Worm (Caenorhabditis elegans): ENCODE data around the gene F56D6.11.

F56D6.11 gene

ce11 chrIV:3875260-3875659, 31.0 kb downstream of the F56D6.11 start:
- TF ChIP-seq unc-39 (tag; optimal IDR thresholded peaks at IDR 0.05) (no peak), zip-8 (tag; optimal IDR thresholded peaks at IDR 0.05) (no peak), blmp-1 (tag; optimal IDR thresholded peaks at IDR 0.05) (no peak), nhr-28 (tag; optimal IDR thresholded peaks at IDR 0.05) (no peak), elt-3 (tag; optimal IDR thresholded peaks at IDR 0.05) (no peak), sem-2 (GFP tag; optimal IDR thresholded peaks at IDR 0.05) (no peak), lin-13 (tag; optimal IDR thresholded peaks at IDR 0.05) (no peak), mab-5 (tag; optimal IDR thresholded peaks at IDR 0.05) (no peak), ceh-83 (GFP tag; optimal IDR thresholded peaks at IDR 0.05) (no peak), hlh-1 (tag; optimal IDR thresholded peaks at IDR 0.05) (no peak), lsy-2 (tag; optimal IDR thresholded peaks at IDR 0.05) (no peak), M03D4.4 (tag; optimal IDR thresholded peaks at IDR 0.05) (no peak), mls-2 (tag; optimal IDR thresholded peaks at IDR 0.05) (no peak), unc-62 (GFP tag; optimal IDR thresholded peaks at IDR 0.05) (no peak), cnd-1 (tag; optimal IDR thresholded peaks at IDR 0.05) (no peak), nhr-12 (tag; optimal IDR thresholded peaks at IDR 0.05) (no peak), tbx-8 (GFP tag; optimal IDR thresholded peaks at IDR 0.05) (no peak), lin-32 (GFP tag; optimal IDR thresholded peaks at IDR 0.05) (no peak), ham-2 (GFP tag; optimal IDR thresholded peaks at IDR 0.05) (no peak)

DNA sequence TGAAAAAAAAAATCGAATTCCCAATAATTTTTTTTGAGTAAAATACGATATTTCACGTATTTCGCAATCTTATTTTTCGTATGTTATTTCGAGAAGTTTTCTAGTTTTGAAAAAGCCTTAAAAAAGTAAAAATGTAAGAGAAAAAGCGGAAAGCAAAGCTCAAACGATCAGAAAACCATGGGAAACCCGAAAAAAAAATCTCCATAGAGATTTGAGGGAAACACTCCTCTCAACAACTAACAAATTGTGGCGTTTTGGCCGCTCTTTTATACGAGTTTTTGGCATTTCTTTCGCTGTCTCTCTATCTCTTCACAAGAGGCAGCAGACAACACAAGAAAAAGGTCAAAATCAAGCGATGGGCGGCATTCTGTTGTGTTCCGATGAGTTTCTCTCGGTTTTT, 31.9 kb downstream of the F56D6.11 start:
- no peak for TF ChIP-seq ham-2 (GFP tag; optimal IDR thresholded peaks at IDR 0.05)
- TF ChIP-seq sptf-1 (tag; optimal IDR thresholded peaks at IDR 0.05) = peak; percentile 18
- TF ChIP-seq ceh-83 (GFP tag; optimal IDR thresholded peaks at IDR 0.05) = peak; percentile 34

- TF ChIP-seq elt-1 (tag; optimal IDR thresholded peaks at IDR 0.05; ENCODE audit: borderline replicate concordance, insufficient read depth) = no peak
- no peak for TF ChIP-seq zip-8 (tag; optimal IDR thresholded peaks at IDR 0.05)
- TF ChIP-seq ztf-11 (tag; optimal IDR thresholded peaks at IDR 0.05) = no peak
- no peak for TF ChIP-seq nhr-237 (tag; optimal IDR thresholded peaks at IDR 0.05)
- no peak for TF ChIP-seq cnd-1 (tag; optimal IDR thresholded peaks at IDR 0.05)
- no peak for TF ChIP-seq ceh-43 (GFP tag; optimal IDR thresholded peaks at IDR 0.05)
- no peak for TF ChIP-seq ham-2 (GFP tag; optimal IDR thresholded peaks at IDR 0.05)
- TF ChIP-seq sem-2 (GFP tag; optimal IDR thresholded peaks at IDR 0.05) = no peak
- TF ChIP-seq blmp-1 (tag; optimal IDR thresholded peaks at IDR 0.05) = no peak
- TF ChIP-seq tbx-8 (GFP tag; optimal IDR thresholded peaks at IDR 0.05) = no peak
- no peak for TF ChIP-seq elt-3 (tag; optimal IDR thresholded peaks at IDR 0.05)
- TF ChIP-seq nhr-12 (tag; optimal IDR thresholded peaks at IDR 0.05) = no peak
- no peak for TF ChIP-seq lin-13 (tag; optimal IDR thresholded peaks at IDR 0.05)
Observed at ce11 chrIV:3873706-3874105, 32.6 kb downstream of the F56D6.11 start, which contains the start of gene F37C4.5. Gene F37C4.5, minus strand, starts transcription at chrIV:3873806.

- TF ChIP-seq ceh-43 (GFP tag; optimal IDR thresholded peaks at IDR 0.05) (no peak), tbx-8 (GFP tag; optimal IDR thresholded peaks at IDR 0.05) (no peak), elt-1 (tag; optimal IDR thresholded peaks at IDR 0.05; ENCODE audit: borderline replicate concordance, insufficient read depth) (no peak), lin-13 (tag; optimal IDR thresholded peaks at IDR 0.05) (no peak), elt-3 (tag; optimal IDR thresholded peaks at IDR 0.05) (no peak)
Observed at ce11 chrIV:3873195-3873594, 33.1 kb downstream of the F56D6.11 start.

DNA sequence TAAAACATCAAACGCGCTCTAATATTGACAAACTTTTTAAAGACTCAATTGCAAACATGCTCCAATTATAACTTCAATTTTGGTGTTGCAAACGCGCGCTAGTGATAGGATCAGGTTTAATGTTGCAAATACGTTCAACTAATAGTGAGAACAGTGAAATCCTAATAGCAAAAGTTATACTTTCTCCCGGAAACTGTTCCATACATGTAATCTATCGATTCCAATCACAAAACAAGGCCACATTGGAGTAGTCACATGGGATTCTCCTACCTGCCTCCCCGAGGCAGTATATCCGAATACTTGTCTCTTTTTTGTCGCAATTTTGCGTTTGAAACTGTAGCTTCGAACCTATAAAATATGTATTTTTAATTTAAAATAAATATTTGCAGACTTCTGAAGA, 36.4 kb downstream of the F56D6.11 start:
- TF ChIP-seq elt-1 (tag; optimal IDR thresholded peaks at IDR 0.05; ENCODE audit: borderline replicate concordance, insufficient read depth) (no peak), sem-2 (GFP tag; optimal IDR thresholded peaks at IDR 0.05) (no peak)

DNA sequence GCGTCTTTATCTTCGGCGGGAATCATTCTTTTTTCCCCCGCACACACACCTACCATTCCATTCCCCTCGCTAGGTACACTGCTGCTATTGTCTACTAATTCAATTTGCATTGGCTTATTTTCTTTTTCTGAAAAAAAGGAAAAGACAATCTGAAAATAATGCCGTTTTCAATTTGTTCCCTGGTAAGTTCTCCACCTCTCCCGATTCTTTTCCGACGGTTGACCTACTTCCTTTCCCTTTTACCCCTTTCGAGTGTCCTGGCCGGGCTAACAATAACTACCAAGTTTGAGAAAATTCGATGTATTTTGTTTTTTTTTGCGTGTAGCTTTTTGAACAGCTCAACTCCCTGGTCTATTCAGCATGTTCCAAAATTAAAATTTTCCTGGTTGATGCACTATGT, 39.0 kb downstream of the F56D6.11 start, which contains the start of gene F37C4.4:
F37C4.4 (plus strand) TSS at position 58 of the 400 bp plus-strand sequence.
- TF ChIP-seq ham-2 (GFP tag; optimal IDR thresholded peaks at IDR 0.05) (peak; percentile 36), ztf-11 (tag; optimal IDR thresholded peaks at IDR 0.05) (no peak), mls-2 (tag; optimal IDR thresholded peaks at IDR 0.05) (no peak), elt-1 (tag; optimal IDR thresholded peaks at IDR 0.05; ENCODE audit: borderline replicate concordance, insufficient read depth) (peak; percentile 40)

- TF ChIP-seq unc-120 (tag; optimal IDR thresholded peaks at IDR 0.05; ENCODE audit: poor library complexity, severe bottlenecking) (no peak), hlh-1 (tag; optimal IDR thresholded peaks at IDR 0.05) (no peak), nhr-28 (tag; optimal IDR thresholded peaks at IDR 0.05) (no peak), nhr-237 (tag; optimal IDR thresholded peaks at IDR 0.05) (no peak), blmp-1 (tag; optimal IDR thresholded peaks at IDR 0.05) (no peak), lin-32 (GFP tag; optimal IDR thresholded peaks at IDR 0.05) (no peak)
Observed at ce11 chrIV:3866018-3866417, 40.3 kb downstream of the F56D6.11 start.

All from whole organism, mixed stage, embryonic.